Fruit fly (Drosophila melanogaster): ENCODE results near the gene CG17186.

CG17186 gene

dm6 chr3R:19860996-19861719 lies 16.2 kb downstream of the CG17186 start, which contains the start of the genes Ire1 and Mrm2 (continued):
- TF ChIP-seq chn (GFP tag; optimal IDR thresholded peaks at IDR 0.05), result peak; percentile 81
- peak; percentile 60 for TF ChIP-seq CG5245 (GFP tag; optimal IDR thresholded peaks at IDR 0.05)
- TF ChIP-seq p53 (GFP tag; optimal IDR thresholded peaks at IDR 0.05), result peak; percentile 83
- peak; percentile 42; the same call in 1 of the 2 replicates for TF ChIP-seq Drgx (GFP tag; IDR thresholded peaks at IDR 0.05)
- TF ChIP-seq CG14050 (GFP tag; IDR thresholded peaks at IDR 0.05), result peak; percentile 59; the same call in 1 of the 3 replicates
- TF ChIP-seq ro (GFP tag; IDR thresholded peaks at IDR 0.05), result no peak
- peak; percentile 71; the same call in 2 of the 3 replicates for TF ChIP-seq CG14860 (GFP tag; IDR thresholded peaks at IDR 0.05; ENCODE audit: partially characterized antibody)
- peak; percentile 80; the same call in 1 of the 4 replicates for TF ChIP-seq chinmo (GFP tag; IDR thresholded peaks at IDR 0.05; ENCODE audit: partially characterized antibody)
- peak; percentile 71 for TF ChIP-seq sug (tag; optimal IDR thresholded peaks at IDR 0.05)
- peak; percentile 54 for TF ChIP-seq HLHmδ (GFP tag; optimal IDR thresholded peaks at IDR 0.05)
- TF ChIP-seq disco-r (GFP tag; optimal IDR thresholded peaks at IDR 0.05), result peak; percentile 77
- TF ChIP-seq vnd (GFP tag; IDR thresholded peaks at IDR 0.05; ENCODE audit: partially characterized antibody), result peak; percentile 62; the same call in 2 of the 3 replicates
- TF ChIP-seq Kr (GFP tag; optimal IDR thresholded peaks at IDR 0.05), result peak; percentile 1
- no peak for TF ChIP-seq Lpt (GFP tag; optimal IDR thresholded peaks at IDR 0.05)
- TF ChIP-seq HLH4C (GFP tag; IDR thresholded peaks at IDR 0.05; ENCODE audit: partially characterized antibody), result peak; percentile 74
- peak; percentile 53 for TF ChIP-seq cwo (GFP tag; optimal IDR thresholded peaks at IDR 0.05)
- no peak for TF ChIP-seq ato (GFP tag; IDR thresholded peaks at IDR 0.05; ENCODE audit: partially characterized antibody)
- peak; percentile 38; the same call in 1 of the 2 replicates for TF ChIP-seq gt (GFP tag; IDR thresholded peaks at IDR 0.05)
- peak; percentile 79 for TF ChIP-seq CG15269 (tag; optimal IDR thresholded peaks at IDR 0.05)
- TF ChIP-seq CG10147 (GFP tag; optimal IDR thresholded peaks at IDR 0.05), result peak; percentile 38
- peak; percentile 72 for TF ChIP-seq CG10979 (tag; optimal IDR thresholded peaks at IDR 0.05)
- peak; percentile 65 for TF ChIP-seq luna (GFP tag; optimal IDR thresholded peaks at IDR 0.05)
- peak; percentile 78 for TF ChIP-seq Sox102F (GFP tag; optimal IDR thresholded peaks at IDR 0.05)
- peak; percentile 73 for TF ChIP-seq Dref (GFP tag; IDR thresholded peaks at IDR 0.05)
- peak; percentile 64 for TF ChIP-seq NC2α (GFP tag; optimal IDR thresholded peaks at IDR 0.05)
- peak; percentile 86 to 90 for TF ChIP-seq chif (GFP tag; optimal IDR thresholded peaks at IDR 0.05)
- peak; percentile 75 for TF ChIP-seq Ada2b (GFP tag; IDR thresholded peaks at IDR 0.05)
- TF ChIP-seq CG17359 (tag; optimal IDR thresholded peaks at IDR 0.05), result peak; percentile 71
- peak; percentile 90 for TF ChIP-seq pho (GFP tag; optimal IDR thresholded peaks at IDR 0.05)
- TF ChIP-seq CG4820 (GFP tag; optimal IDR thresholded peaks at IDR 0.05), result peak; percentile 83
- peak; percentile 77 for TF ChIP-seq CG4282 (GFP tag; optimal IDR thresholded peaks at IDR 0.05)
- peak; percentile 46 for TF ChIP-seq exex (tag; optimal IDR thresholded peaks at IDR 0.05)
- TF ChIP-seq wek (GFP tag; optimal IDR thresholded peaks at IDR 0.05), result peak; percentile 60
- TF ChIP-seq Aef1 (GFP tag; IDR thresholded peaks at IDR 0.05), result peak; percentile 77
- no peak for TF ChIP-seq Asciz (GFP tag; optimal IDR thresholded peaks at IDR 0.05)
- peak; percentile 86 for TF ChIP-seq HmgZ (tag; optimal IDR thresholded peaks at IDR 0.05)
- TF ChIP-seq Oaz (GFP tag; IDR thresholded peaks at IDR 0.05), result peak; percentile 56
- TF ChIP-seq onecut (GFP tag; IDR thresholded peaks at IDR 0.05), result peak; percentile 70
- TF ChIP-seq Dll (GFP tag; IDR thresholded peaks at IDR 0.05; ENCODE audit: partially characterized antibody), result peak; percentile 80; the same call in 3 of the 4 replicates
- peak; percentile 63 for TF ChIP-seq CG6272 (GFP tag; IDR thresholded peaks at IDR 0.05)
- peak; percentile 86 for TF ChIP-seq sob (GFP tag; IDR thresholded peaks at IDR 0.05)
- TF ChIP-seq dmrt11E (tag; optimal IDR thresholded peaks at IDR 0.05), result peak; percentile 83
- TF ChIP-seq dpn (GFP tag; optimal IDR thresholded peaks at IDR 0.05), result peak; percentile 84 to 93
- peak; percentile 83 for TF ChIP-seq CG12155 (GFP tag; optimal IDR thresholded peaks at IDR 0.05)
- peak; percentile 71 for TF ChIP-seq dmrt99B (tag; optimal IDR thresholded peaks at IDR 0.05)
- peak; percentile 85 for TF ChIP-seq slp2 (GFP tag; optimal IDR thresholded peaks at IDR 0.05)
- TF ChIP-seq corto (GFP tag; optimal IDR thresholded peaks at IDR 0.05), result no peak
- no peak for TF ChIP-seq CG6765 (GFP tag; optimal IDR thresholded peaks at IDR 0.05)

Measured in whole organism, embryonic.